Fruit fly (Drosophila melanogaster): Measurements from ENCODE around the gene CG1636.

The CG1636 gene

DNA sequence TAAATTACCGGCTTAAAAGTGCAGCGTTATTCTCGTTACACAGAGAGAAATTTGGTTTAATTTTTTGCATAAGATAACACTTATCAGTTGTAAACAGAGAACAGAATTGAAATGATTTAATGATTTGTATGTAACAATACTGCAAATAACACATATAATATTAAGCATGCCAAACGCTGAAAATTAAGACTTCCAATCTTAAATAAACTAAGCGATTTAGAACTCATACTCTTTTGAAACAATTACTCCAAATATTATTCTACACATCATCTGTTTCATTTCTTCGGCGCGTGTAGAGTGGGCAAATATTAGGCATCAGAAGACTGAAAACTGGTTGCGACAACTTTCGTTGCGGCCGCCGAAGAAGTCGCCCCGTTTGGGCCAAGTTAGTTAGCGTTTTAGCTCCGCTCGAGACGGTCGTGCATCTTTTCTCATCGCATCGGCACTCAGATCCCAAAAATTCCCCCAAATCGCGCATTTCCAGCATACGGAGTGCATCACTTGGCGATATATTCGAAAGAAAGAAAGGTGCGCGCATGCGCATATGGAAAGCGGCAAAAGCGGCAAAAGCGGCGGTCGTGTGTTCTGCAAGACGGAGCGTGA, 20.8 kb upstream of the CG1636 start, which contains the start of gene CG1632 (continued):
- peak; percentile 20 for TF ChIP-seq CG1603 (tag; optimal IDR thresholded peaks at IDR 0.05)
- peak; percentile 43 for TF ChIP-seq Jarid2 (GFP tag; optimal IDR thresholded peaks at IDR 0.05)
- TF ChIP-seq Drgx (GFP tag; IDR thresholded peaks at IDR 0.05), result peak; percentile 81
- TF ChIP-seq CG2678 (tag; optimal IDR thresholded peaks at IDR 0.05), result peak; percentile 48
- TF ChIP-seq CG8388 (GFP tag; optimal IDR thresholded peaks at IDR 0.05), result peak; percentile 22
- peak; percentile 29 for TF ChIP-seq CG30403 (GFP tag; optimal IDR thresholded peaks at IDR 0.05)
- peak; percentile 9 for TF ChIP-seq gcm (GFP tag; optimal IDR thresholded peaks at IDR 0.05)
- peak; percentile 21 for TF ChIP-seq CG15269 (tag; optimal IDR thresholded peaks at IDR 0.05)
- no peak for TF ChIP-seq hb (GFP tag; IDR thresholded peaks at IDR 0.05; ENCODE audit: partially characterized antibody)
- peak; percentile 81 for TF ChIP-seq lbe (GFP tag; optimal IDR thresholded peaks at IDR 0.05)
- peak; percentile 31 for TF ChIP-seq CG17359 (tag; optimal IDR thresholded peaks at IDR 0.05)
- TF ChIP-seq tio (GFP tag; optimal IDR thresholded peaks at IDR 0.05), result no peak
- no peak for TF ChIP-seq CG42726 (GFP tag; IDR thresholded peaks at IDR 0.05; ENCODE audit: partially characterized antibody)
- no peak for TF ChIP-seq pfk (GFP tag; optimal IDR thresholded peaks at IDR 0.05)
- TF ChIP-seq CG17385 (GFP tag; optimal IDR thresholded peaks at IDR 0.05), result peak; percentile 16
- no peak for TF ChIP-seq Lpt (GFP tag; optimal IDR thresholded peaks at IDR 0.05)
- TF ChIP-seq dysf (GFP tag; IDR thresholded peaks at IDR 0.05), result peak; percentile 41; the same call in 1 of the 3 replicates
- no peak for TF ChIP-seq Hr39 (optimal IDR thresholded peaks at IDR 0.05)
- peak; percentile 24 for TF ChIP-seq CG12391 (tag; optimal IDR thresholded peaks at IDR 0.05)
- TF ChIP-seq Usf (GFP tag; optimal IDR thresholded peaks at IDR 0.05), result no peak
- TF ChIP-seq wek (GFP tag; optimal IDR thresholded peaks at IDR 0.05), result no peak
- TF ChIP-seq CG4328 (GFP tag; optimal IDR thresholded peaks at IDR 0.05), result no peak
- no peak for TF ChIP-seq CG6791 (GFP tag; IDR thresholded peaks at IDR 0.05; ENCODE audit: partially characterized antibody)
- peak; percentile 56 for TF ChIP-seq CG10979 (tag; optimal IDR thresholded peaks at IDR 0.05)
- peak; percentile 7 for TF ChIP-seq gsb-n (tag; optimal IDR thresholded peaks at IDR 0.05)
- peak in 1 of 2 experiments; percentile 7 for TF ChIP-seq chif (GFP tag; optimal IDR thresholded peaks at IDR 0.05)
- peak; percentile 21 for TF ChIP-seq CoRest (tag; optimal IDR thresholded peaks at IDR 0.05)
- TF ChIP-seq ro (GFP tag; IDR thresholded peaks at IDR 0.05), result no peak
- TF ChIP-seq fd96Cb (tag; optimal IDR thresholded peaks at IDR 0.05), result peak; percentile 14
- peak; percentile 33 for TF ChIP-seq nom (GFP tag; optimal IDR thresholded peaks at IDR 0.05)

DNA sequence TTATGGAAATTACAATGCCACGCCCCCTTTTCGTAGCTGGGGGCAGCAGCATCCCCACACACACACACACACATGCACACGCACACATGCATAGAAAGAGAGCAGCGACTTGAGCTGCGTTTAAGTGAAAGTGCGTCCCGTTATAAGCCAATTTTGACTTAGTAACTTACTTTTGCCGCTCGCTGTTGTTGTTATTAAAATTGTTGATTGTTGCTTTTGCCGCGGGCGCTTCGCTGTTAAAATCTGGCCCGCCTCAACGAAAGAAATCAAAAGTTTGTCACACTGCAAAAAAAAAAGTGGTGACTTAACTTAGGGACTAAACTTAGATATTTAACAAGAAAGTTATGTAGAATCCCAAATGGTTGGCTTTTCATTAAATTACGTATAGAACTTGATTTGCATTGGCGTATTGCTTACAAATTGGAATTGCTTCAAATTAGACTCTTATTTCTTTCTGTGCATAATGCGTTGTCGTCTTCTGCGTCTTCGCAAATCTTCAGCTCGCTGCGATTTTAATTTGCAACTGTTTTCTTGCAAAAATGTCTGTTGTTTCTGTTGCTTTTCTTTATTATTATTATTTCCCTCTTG, 18.4 kb upstream of the CG1636 start:
- TF ChIP-seq Hsf (GFP tag; optimal IDR thresholded peaks at IDR 0.05) (no peak), CG3847 (GFP tag; IDR thresholded peaks at IDR 0.05) (no peak), CG4282 (GFP tag; optimal IDR thresholded peaks at IDR 0.05) (no peak), Optix (GFP tag; IDR thresholded peaks at IDR 0.05) (no peak), chm (GFP tag; IDR thresholded peaks at IDR 0.05) (no peak), CG9727 (GFP tag; optimal IDR thresholded peaks at IDR 0.05) (no peak), Ada2b (GFP tag; IDR thresholded peaks at IDR 0.05) (0 out of 2 replicates have a peak, but pooled peaks have one; percentile 17), CG1832 (GFP tag; optimal IDR thresholded peaks at IDR 0.05) (no peak), CG1529 (GFP tag; optimal IDR thresholded peaks at IDR 0.05) (no peak), CG12236 (GFP tag; optimal IDR thresholded peaks at IDR 0.05) (no peak), Hr3 (GFP tag; optimal IDR thresholded peaks at IDR 0.05) (no peak), dpn (GFP tag; optimal IDR thresholded peaks at IDR 0.05) (no peak), Antp (GFP tag; optimal IDR thresholded peaks at IDR 0.05) (no peak), CG11085 (GFP tag; IDR thresholded peaks at IDR 0.05) (no peak), CG34224 (GFP tag; IDR thresholded peaks at IDR 0.05; ENCODE audit: partially characterized antibody) (no peak), kni (GFP tag; optimal IDR thresholded peaks at IDR 0.05) (no peak), sisA (GFP tag; IDR thresholded peaks at IDR 0.05) (peak; percentile 62), Usf (GFP tag; optimal IDR thresholded peaks at IDR 0.05) (no peak), sr (GFP tag; IDR thresholded peaks at IDR 0.05) (no peak), twi (tag; optimal IDR thresholded peaks at IDR 0.05) (no peak), Max (GFP tag; optimal IDR thresholded peaks at IDR 0.05) (no peak), CG4328 (GFP tag; optimal IDR thresholded peaks at IDR 0.05) (no peak)
